Worm (Caenorhabditis elegans): ENCODE measurements around the gene ZK892.5.

DNA sequence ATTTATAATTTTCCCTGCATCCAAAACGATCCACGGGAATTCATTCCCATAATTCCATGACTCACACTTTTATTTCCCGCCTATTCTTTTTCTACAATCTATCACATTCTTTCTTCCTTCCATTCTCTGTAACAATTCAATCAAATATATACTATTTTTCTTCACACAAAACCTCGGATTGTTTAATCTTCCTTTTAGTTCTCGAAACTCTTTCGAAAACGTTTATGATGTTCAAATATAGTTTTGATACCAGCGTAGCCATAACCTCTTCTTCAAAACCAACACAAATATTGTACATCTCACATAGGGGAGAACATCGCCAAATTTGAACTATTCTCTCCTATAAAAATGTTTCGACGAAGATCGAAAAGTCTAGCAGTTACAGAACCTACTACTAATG, 17.2 kb upstream of the ZK892.5 start, which contains the start of gene lec-3:
- TF ChIP-seq nfya-1 (tag; optimal IDR thresholded peaks at IDR 0.05; ENCODE audit: borderline replicate concordance, insufficient read depth), result no peak
- TF ChIP-seq T26A5.8 (tag; optimal IDR thresholded peaks at IDR 0.05), result no peak
- no peak for TF ChIP-seq egl-44 (GFP tag; IDR thresholded peaks at IDR 0.05)
- TF ChIP-seq snpc-4 (GFP tag; optimal IDR thresholded peaks at IDR 0.05), result no peak
- TF ChIP-seq snpc-4 (tag; optimal IDR thresholded peaks at IDR 0.05), result no peak
- TF ChIP-seq egl-18 (GFP tag; IDR thresholded peaks at IDR 0.05), result no peak
- no peak for TF ChIP-seq unc-130 (GFP tag; optimal IDR thresholded peaks at IDR 0.05)
- TF ChIP-seq xnd-1 (tag; optimal IDR thresholded peaks at IDR 0.05), result no peak
- TF ChIP-seq efl-1 (GFP tag; optimal IDR thresholded peaks at IDR 0.05), result no peak

Measured in whole organism, young adult.